Fruit fly (Drosophila melanogaster) whole organism, embryonic: Measurements from ENCODE around the gene Sbp2.

ENCODE experiments used
- Atf-2 ChIP-seq: fragments of 200-800 bp; sonication (Bioruptor generic); optimal IDR thresholded peaks from 2 replicates; lab custom pipeline; 2016; ENCODE audit warnings: missing biosample characterization, missing genetic modification characterization
- CG10209 ChIP-seq: fragments of 200-800 bp; sonication (Bioruptor generic); optimal IDR thresholded peaks from 3 replicates; lab custom pipeline; 2017; ENCODE audit warnings: missing biosample characterization, mild to moderate bottlenecking, missing genetic modification characterization, missing genetic modification reagents
- CG13296 ChIP-seq: fragments of 200-800 bp; sonication (Bioruptor generic); optimal IDR thresholded peaks from 3 replicates; lab custom pipeline; 2018; ENCODE audit warnings: missing biosample characterization, mild to moderate bottlenecking, missing genetic modification characterization
- CG14710 ChIP-seq: fragments of 200-800 bp; sonication (Bioruptor generic); optimal IDR thresholded peaks from 3 replicates; lab custom pipeline; 2019; ENCODE audit warnings: missing biosample characterization, mild to moderate bottlenecking, missing genetic modification characterization, moderate library complexity
- CG15269 ChIP-seq: fragments of 200-800 bp; sonication (Bioruptor generic); optimal IDR thresholded peaks from 2 replicates; lab custom pipeline; 2018; ENCODE audit warnings: missing biosample characterization, mild to moderate bottlenecking, missing genetic modification characterization, moderate library complexity
- CG16779 ChIP-seq: fragments of 200-800 bp; sonication (Bioruptor generic); IDR thresholded peaks from 2 replicates; pipeline ENCODE4 v1.3.6; 2022; ENCODE audit warnings: missing biosample characterization, missing genetic modification characterization
- CG16815 ChIP-seq: fragments of 200-800 bp; sonication (Bioruptor generic); optimal IDR thresholded peaks from 3 replicates; lab custom pipeline; 2017; ENCODE audit warnings: missing biosample characterization, mild to moderate bottlenecking, missing genetic modification characterization
- CG17186 ChIP-seq: fragments of 200-800 bp; sonication (Bioruptor generic); optimal IDR thresholded peaks from 3 replicates; lab custom pipeline; 2017; ENCODE audit warnings: missing biosample characterization, missing genetic modification reagents, missing genetic modification characterization
- CG17359 ChIP-seq: fragments of 200-800 bp; sonication (Bioruptor generic); optimal IDR thresholded peaks from 3 replicates; lab custom pipeline; 2018; ENCODE audit warnings: missing biosample characterization, mild to moderate bottlenecking, missing genetic modification characterization, moderate library complexity
- CG17361 ChIP-seq: fragments of 200-800 bp; sonication (Bioruptor generic); IDR thresholded peaks from 3 replicates; pipeline ENCODE4 v1.3.6; 2022; ENCODE audit warnings: missing biosample characterization, missing genetic modification characterization
- CG2202 ChIP-seq: fragments of 200-800 bp; sonication (Bioruptor generic); optimal IDR thresholded peaks from 2 replicates; lab custom pipeline; 2018; ENCODE audit warnings: missing biosample characterization, mild to moderate bottlenecking, missing genetic modification characterization
- CG2712 ChIP-seq: fragments of 200-800 bp; optimal IDR thresholded peaks from 3 replicates; lab custom pipeline; 2019; ENCODE audit warnings: missing biosample characterization, mild to moderate bottlenecking, missing genetic modification characterization, moderate library complexity
- CG30020 ChIP-seq: fragments of 200-800 bp; optimal IDR thresholded peaks from 2 replicates; lab custom pipeline; 2019; ENCODE audit warnings: missing biosample characterization, mild to moderate bottlenecking, missing genetic modification characterization, moderate library complexity
- CG32772 ChIP-seq: fragments of 200-800 bp; sonication (Bioruptor generic); IDR thresholded peaks from 2 replicates; pipeline ENCODE4 v1.3.6; 2022; ENCODE audit warnings: missing biosample characterization, missing genetic modification characterization
- CG3995 ChIP-seq: fragments of 200-800 bp; sonication (Bioruptor generic); optimal IDR thresholded peaks from 3 replicates; lab custom pipeline; 2016; ENCODE audit warnings: missing biosample characterization, missing genetic modification characterization
- CG7745 ChIP-seq: fragments of 200-800 bp; sonication (Bioruptor generic); optimal IDR thresholded peaks from 2 replicates; lab custom pipeline; 2018; ENCODE audit warnings: missing biosample characterization, mild to moderate bottlenecking, missing genetic modification characterization, moderate library complexity
- CG8765 ChIP-seq: fragments of 200-800 bp; sonication (Bioruptor generic); IDR thresholded peaks from 2 replicates; pipeline ENCODE4 v1.3.6; 2022; ENCODE audit warnings: missing biosample characterization, missing genetic modification characterization
- D19B ChIP-seq: fragments of 200-800 bp; sonication (Bioruptor generic); optimal IDR thresholded peaks from 2 replicates; lab custom pipeline; 2017; ENCODE audit warnings: missing biosample characterization, mild to moderate bottlenecking, missing genetic modification characterization
- Dll ChIP-seq: fragments of 200-800 bp; sonication (Bioruptor generic); IDR thresholded peaks from 4 replicates; pipeline ENCODE4 v1.3.6; 2022; ENCODE audit warnings: missing biosample characterization, missing genetic modification characterization; ENCODE audit not compliant: partially characterized antibody
- HHEX ChIP-seq: fragments of 200-800 bp; sonication (Bioruptor generic); optimal IDR thresholded peaks from 3 replicates; lab custom pipeline; 2017; ENCODE audit warnings: missing biosample characterization, mild to moderate bottlenecking, missing genetic modification characterization, missing genetic modification reagents
- HLH4C ChIP-seq: fragments of 200-800 bp; sonication (Bioruptor generic); IDR thresholded peaks from 3 replicates; pipeline ENCODE4 v1.3.6; 2022; ENCODE audit warnings: missing biosample characterization, missing genetic modification characterization; ENCODE audit not compliant: partially characterized antibody
- Jarid2 ChIP-seq: fragments of 200-800 bp; sonication (Bioruptor generic); optimal IDR thresholded peaks from 3 replicates; lab custom pipeline; 2017; ENCODE audit warnings: mild to moderate bottlenecking, missing biosample characterization, missing genetic modification reagents, missing genetic modification characterization
- MBD-R2 ChIP-seq: fragments of 200-800 bp; sonication (Bioruptor generic); IDR thresholded peaks from 2 replicates; pipeline ENCODE4 v1.3.6; 2022; ENCODE audit warnings: missing biosample characterization, missing genetic modification characterization
- Myb ChIP-seq: fragments of 200-800 bp; sonication (Bioruptor generic); optimal IDR thresholded peaks from 2 replicates; lab custom pipeline; 2016; ENCODE audit warnings: missing biosample characterization, missing genetic modification characterization
- Opbp ChIP-seq: fragments of 200-800 bp; sonication (Bioruptor generic); IDR thresholded peaks from 3 replicates; pipeline ENCODE4 v1.3.6; 2022; ENCODE audit warnings: missing biosample characterization, missing genetic modification characterization; ENCODE audit not compliant: partially characterized antibody
- Scr ChIP-seq: fragments of 200-800 bp; sonication (Bioruptor generic); IDR thresholded peaks from 2 replicates; pipeline ENCODE4 v1.3.6; 2022; ENCODE audit warnings: missing biosample characterization, missing genetic modification characterization; ENCODE audit not compliant: partially characterized antibody
- Tbp ChIP-seq: fragments of >200 bp; optimal IDR thresholded peaks from 2 replicates; lab custom pipeline; 2018; ENCODE audit warnings: missing biosample characterization, missing genetic modification characterization
- Trl ChIP-seq, 3 experiments: fragments of >200 bp in 2 of 3; fragments of 200-800 bp in 1 of 3; sonication (Bioruptor generic) in 1 of 3; optimal IDR thresholded peaks; 2 replicates in 1 of 3; 3 replicates in 2 of 3; lab custom pipeline; 2016 to 2017; ENCODE audit warnings: missing biosample characterization in 1 of 3, missing genetic modification characterization in 1 of 3
- Usf ChIP-seq: fragments of 200-800 bp; sonication (Bioruptor generic); optimal IDR thresholded peaks from 2 replicates; lab custom pipeline; 2017; ENCODE audit warnings: missing genotype, missing biosample characterization, missing genetic modification characterization
- abd-A ChIP-seq: fragments of 200-800 bp; sonication (Bioruptor generic); optimal IDR thresholded peaks from 3 replicates; lab custom pipeline; 2019; ENCODE audit warnings: missing biosample characterization, mild to moderate bottlenecking, missing genetic modification characterization, moderate library complexity
- bowl ChIP-seq: fragments of 200-800 bp; sonication (Bioruptor generic); IDR thresholded peaks from 2 replicates; pipeline ENCODE4 v1.3.6; 2022; ENCODE audit warnings: missing biosample characterization, missing genetic modification characterization
- cad ChIP-seq: fragments of >200 bp; optimal IDR thresholded peaks from 2 replicates; lab custom pipeline; 2017; ENCODE audit warnings: missing biosample characterization, missing genetic modification characterization
- cwo ChIP-seq: fragments of 200-800 bp; sonication (Bioruptor generic); optimal IDR thresholded peaks from 3 replicates; lab custom pipeline; 2017; ENCODE audit warnings: missing biosample characterization, missing genetic modification characterization, mild to moderate bottlenecking, moderate library complexity, missing genetic modification reagents
- dan ChIP-seq: fragments of 200-800 bp; sonication (Bioruptor generic); IDR thresholded peaks from 2 replicates; pipeline ENCODE4 v1.3.6; 2022; ENCODE audit warnings: missing biosample characterization, missing genetic modification characterization
- dm ChIP-seq: fragments of 200-800 bp; sonication (Bioruptor generic); optimal IDR thresholded peaks from 3 replicates; lab custom pipeline; 2016; ENCODE audit warnings: missing biosample characterization, missing genetic modification characterization
- esg ChIP-seq: fragments of 200-800 bp; sonication (Bioruptor generic); conservative IDR thresholded peaks from 2 replicates; pipeline ENCODE4 v1.3.6; 2022; ENCODE audit warnings: missing biosample characterization, missing genetic modification characterization
- eve ChIP-seq, 2 experiments: fragments of >200 bp; optimal IDR thresholded peaks; 2 replicates each; lab custom pipeline; 2017; ENCODE audit warnings: missing biosample characterization in 2 of 2, missing genetic modification characterization in 2 of 2
- exex ChIP-seq: fragments of 200-800 bp; sonication (Bioruptor generic); optimal IDR thresholded peaks from 4 replicates; lab custom pipeline; 2018; ENCODE audit warnings: missing biosample characterization, mild to moderate bottlenecking, missing genetic modification characterization, moderate library complexity
- grau ChIP-seq: fragments of 200-800 bp; optimal IDR thresholded peaks from 3 replicates; lab custom pipeline; 2019; ENCODE audit warnings: missing biosample characterization, mild to moderate bottlenecking, missing genetic modification characterization, moderate library complexity
- lov ChIP-seq, 2 experiments: fragments of 200-800 bp in 1 of 2; fragments of >200 bp in 1 of 2; sonication (Bioruptor generic) in 1 of 2; IDR thresholded peaks in 1 of 2; optimal IDR thresholded peaks in 1 of 2; 2 replicates in 1 of 2; 3 replicates in 1 of 2; pipeline versions ENCODE4 v1.3.6 to Lab custom; 2017 to 2022; ENCODE audit warnings: missing biosample characterization in 1 of 2, missing genetic modification characterization in 1 of 2
- luna ChIP-seq: fragments of 200-800 bp; sonication (Bioruptor generic); optimal IDR thresholded peaks from 2 replicates; lab custom pipeline; 2016; ENCODE audit warnings: missing biosample characterization, missing genetic modification characterization
- pb ChIP-seq: fragments of 200-800 bp; sonication (Bioruptor generic); optimal IDR thresholded peaks from 3 replicates; lab custom pipeline; 2016; ENCODE audit warnings: missing biosample characterization, missing genetic modification characterization
- pnt ChIP-seq: fragments of 200-800 bp; sonication (Bioruptor generic); optimal IDR thresholded peaks from 3 replicates; lab custom pipeline; 2016; ENCODE audit warnings: missing biosample characterization, missing genetic modification characterization
- repo ChIP-seq: fragments of 200-800 bp; sonication (Bioruptor generic); optimal IDR thresholded peaks from 2 replicates; lab custom pipeline; 2016; ENCODE audit warnings: missing biosample characterization, missing genetic modification characterization
- tio ChIP-seq: fragments of 200-800 bp; sonication (Bioruptor generic); optimal IDR thresholded peaks from 2 replicates; lab custom pipeline; 2017; ENCODE audit warnings: missing biosample characterization, missing genetic modification characterization, inconsistent platforms
- tup ChIP-seq: fragments of 200-800 bp; sonication (Bioruptor generic); optimal IDR thresholded peaks from 2 replicates; lab custom pipeline; 2016; ENCODE audit warnings: missing biosample characterization, mild to moderate bottlenecking, missing genetic modification characterization, moderate library complexity
- wek ChIP-seq: fragments of 200-800 bp; sonication (Bioruptor generic); optimal IDR thresholded peaks from 3 replicates; lab custom pipeline; 2018; ENCODE audit warnings: missing biosample characterization, mild to moderate bottlenecking, missing genetic modification characterization, moderate library complexity
- z ChIP-seq: fragments of 200-800 bp; sonication (Bioruptor generic); IDR thresholded peaks from 3 replicates; pipeline ENCODE4 v1.3.6; 2022; ENCODE audit warnings: missing biosample characterization, missing genetic modification characterization
- zf30C ChIP-seq: fragments of 200-800 bp; sonication (Bioruptor generic); optimal IDR thresholded peaks from 3 replicates; lab custom pipeline; 2018; ENCODE audit warnings: missing biosample characterization, mild to moderate bottlenecking, missing genetic modification characterization
- zfh1 ChIP-seq: fragments of 200-800 bp; sonication (Bioruptor generic); IDR thresholded peaks from 3 replicates; pipeline ENCODE4 v1.3.6; 2022; ENCODE audit warnings: missing biosample characterization, missing genetic modification characterization

The Sbp2 gene

DNA sequence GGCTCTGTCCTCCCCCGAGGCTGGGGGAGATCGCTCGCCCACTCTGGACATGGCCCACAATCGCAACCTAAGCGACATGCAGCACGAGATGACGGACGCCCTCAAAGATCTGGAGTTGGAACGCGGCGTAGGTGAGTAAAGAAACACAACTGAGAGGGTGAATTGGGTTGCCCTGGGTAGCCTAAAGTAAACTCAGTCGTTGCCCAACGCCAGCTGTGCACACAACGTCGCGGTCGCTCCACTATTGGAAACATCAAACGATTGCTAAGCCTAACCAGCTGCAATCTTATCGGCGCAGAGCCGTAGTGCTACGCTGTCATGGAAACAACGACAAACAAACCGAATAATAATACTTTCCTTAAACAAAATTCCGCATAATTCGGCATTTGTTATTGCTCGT is 43.4 kb downstream of the Sbp2 start (continued):
- TF ChIP-seq zf30C (GFP tag; lab: Kevin White, UChicago) (no peak), pb (no peak), bowl (0 out of 2 replicates have a peak, but pooled peaks have one; percentile 15), Opbp (GFP tag; lab: Robert Waterston, UW) (no peak), CG7745 (tag; lab: Kevin White, UChicago) (no peak), D19B (no peak), CG32772 (GFP tag; lab: Robert Waterston, UW) (no peak), dm (no peak), Scr (GFP tag; lab: Robert Waterston, UW) (no peak), grau (tag; lab: Kevin White, UChicago) (no peak), CG3995 (no peak), esg (GFP tag; lab: Robert Waterston, UW) (no peak), z (GFP tag; lab: Robert Waterston, UW) (0 out of 3 replicates have a peak, but pooled peaks have one; percentile 28), CG17359 (tag; lab: Kevin White, UChicago) (no peak), tio (GFP tag; lab: Kevin White, UChicago) (no peak), exex (tag; lab: Kevin White, UChicago) (no peak), Jarid2 (peak; percentile 20), MBD-R2 (no peak), lov (optimal IDR thresholded peaks at IDR 0.05; lab: Kevin White, UChicago) (no peak), lov (GFP tag; IDR thresholded peaks at IDR 0.05; lab: Robert Waterston, UW) (0 out of 3 replicates have a peak, but pooled peaks have one; percentile 44), zfh1 (no peak), CG2712 (tag; lab: Kevin White, UChicago) (no peak), HHEX (GFP tag; lab: Kevin White, UChicago) (peak; percentile 51), CG13296 (GFP tag; lab: Kevin White, UChicago) (no peak), Myb (GFP tag; lab: Kevin White, UChicago) (no peak), CG8765 (GFP tag; lab: Robert Waterston, UW) (no peak), luna (GFP tag; lab: Kevin White, UChicago) (no peak), abd-A (tag; lab: Kevin White, UChicago) (no peak), CG30020 (no peak), CG16779 (GFP tag; lab: Robert Waterston, UW) (no peak), CG17361 (no peak), repo (no peak), CG16815 (GFP tag; lab: Kevin White, UChicago) (no peak), eve (GFP tag; optimal IDR thresholded peaks at IDR 0.05; lab: Kevin White, UChicago) (no peak), CG10209 (peak; percentile 50), cwo (GFP tag; lab: Kevin White, UChicago) (peak; percentile 11), CG15269 (tag; lab: Kevin White, UChicago) (no peak), CG17186 (no peak), wek (GFP tag; lab: Kevin White, UChicago) (peak; percentile 73), CG2202 (tag; lab: Kevin White, UChicago) (no peak), pnt (GFP tag; lab: Kevin White, UChicago) (no peak), Trl (optimal IDR thresholded peaks at IDR 0.05; lab: Kevin White, UChicago) (no peak), Trl (GFP tag; optimal IDR thresholded peaks at IDR 0.05; lab: Kevin White, UChicago) (peak; percentile 43), HLH4C (GFP tag; lab: Robert Waterston, UW) (no peak), tup (GFP tag; lab: Kevin White, UChicago) (peak; percentile 2), Usf (GFP tag; lab: Kevin White, UChicago) (no peak), dan (GFP tag; lab: Robert Waterston, UW) (no peak), CG14710 (tag; lab: Kevin White, UChicago) (no peak), Atf-2 (GFP tag; lab: Kevin White, UChicago) (no peak), Tbp (GFP tag; lab: Kevin White, UChicago) (no peak), cad (no peak), Dll (GFP tag; lab: Robert Waterston, UW) (no peak)
